Fruit fly (Drosophila melanogaster) S2 (cell line): Measurements from ENCODE around the gene CG11409.

Experiments used
- CG8478 ChIP-seq: fragments of >200 bp; optimal IDR thresholded peaks from 2 replicates; lab custom pipeline; 2018
- CTCF ChIP-seq, 2 experiments: fragments of >200 bp; optimal IDR thresholded peaks; 2 replicates each; lab custom pipeline; 2018

dm6 chrX:1379692-1380349 is 38.4 kb upstream of the CG11409 start:
- TF ChIP-seq CTCF (optimal IDR thresholded peaks at IDR 0.05; lab: Kevin White, UChicago), result no peak
- no peak for TF ChIP-seq CG8478 (lab: Kevin White, UChicago)
